Fruit fly (Drosophila melanogaster) whole organism, embryonic: ENCODE measurements around the gene CG7912.

Experiments
- Aef1 ChIP-seq: fragments of 200-800 bp; sonication (Bioruptor generic); IDR thresholded peaks from 3 replicates; pipeline ENCODE4 v1.3.6; 2022; ENCODE audit warnings: missing biosample characterization, missing genetic modification characterization
- Antp ChIP-seq: fragments of 200-800 bp; sonication (Bioruptor generic); optimal IDR thresholded peaks from 3 replicates; lab custom pipeline; 2016; ENCODE audit warnings: missing biosample characterization, missing genetic modification characterization
- Atf6 ChIP-seq: fragments of 200-800 bp; sonication (Bioruptor generic); IDR thresholded peaks from 2 replicates; pipeline ENCODE4 v1.3.6; 2022; ENCODE audit warnings: missing biosample characterization, missing genetic modification characterization
- CG10209 ChIP-seq: fragments of 200-800 bp; sonication (Bioruptor generic); optimal IDR thresholded peaks from 3 replicates; lab custom pipeline; 2017; ENCODE audit warnings: missing biosample characterization, mild to moderate bottlenecking, missing genetic modification characterization, missing genetic modification reagents
- CG1024 ChIP-seq: fragments of 200-800 bp; sonication (Bioruptor generic); IDR thresholded peaks from 2 replicates; pipeline ENCODE4 v1.3.6; 2022; ENCODE audit warnings: missing biosample characterization, missing genetic modification characterization
- CG10321 ChIP-seq: fragments of 200-800 bp; sonication (Bioruptor generic); IDR thresholded peaks from 2 replicates; pipeline ENCODE4 v1.3.6; 2022; ENCODE audit warnings: missing biosample characterization, missing genetic modification characterization
- CG11398 ChIP-seq: fragments of 200-800 bp; sonication (Bioruptor generic); optimal IDR thresholded peaks from 2 replicates; lab custom pipeline; 2016; ENCODE audit warnings: missing biosample characterization, missing genetic modification characterization
- CG11723 ChIP-seq: fragments of 200-800 bp; sonication (Bioruptor generic); optimal IDR thresholded peaks from 2 replicates; lab custom pipeline; 2017; ENCODE audit warnings: missing biosample characterization, mild to moderate bottlenecking, missing genetic modification characterization
- CG12071 ChIP-seq: fragments of 200-800 bp; sonication (Bioruptor generic); optimal IDR thresholded peaks from 3 replicates; lab custom pipeline; 2018; ENCODE audit warnings: missing biosample characterization, mild to moderate bottlenecking, missing genetic modification characterization
- CG12236 ChIP-seq: fragments of 200-800 bp; sonication (Bioruptor generic); optimal IDR thresholded peaks from 2 replicates; lab custom pipeline; 2016; ENCODE audit warnings: missing biosample characterization, missing genetic modification characterization
- CG12769 ChIP-seq: fragments of 200-800 bp; sonication (Bioruptor generic); optimal IDR thresholded peaks from 2 replicates; lab custom pipeline; 2019; ENCODE audit warnings: missing biosample characterization, mild to moderate bottlenecking, missing genetic modification characterization, moderate library complexity
- CG14667 ChIP-seq: fragments of 200-800 bp; sonication (Bioruptor generic); IDR thresholded peaks from 2 replicates; pipeline ENCODE4 v1.3.6; 2022; ENCODE audit warnings: missing biosample characterization, missing genetic modification characterization
- CG14710 ChIP-seq: fragments of 200-800 bp; sonication (Bioruptor generic); optimal IDR thresholded peaks from 3 replicates; lab custom pipeline; 2019; ENCODE audit warnings: missing biosample characterization, mild to moderate bottlenecking, missing genetic modification characterization, moderate library complexity
- CG1647 ChIP-seq: fragments of 200-800 bp; sonication (Bioruptor generic); optimal IDR thresholded peaks from 3 replicates; lab custom pipeline; 2016; ENCODE audit warnings: missing biosample characterization, missing genetic modification characterization
- CG17568 ChIP-seq: fragments of 200-800 bp; sonication (Bioruptor generic); optimal IDR thresholded peaks from 2 replicates; lab custom pipeline; 2018; ENCODE audit warnings: missing biosample characterization, mild to moderate bottlenecking, missing genetic modification characterization, moderate library complexity
- CG18619 ChIP-seq: fragments of 200-800 bp; sonication (Bioruptor generic); optimal IDR thresholded peaks from 3 replicates; lab custom pipeline; 2017; ENCODE audit warnings: missing biosample characterization, mild to moderate bottlenecking, missing genetic modification characterization
- CG18764 ChIP-seq: fragments of 200-800 bp; sonication (Bioruptor generic); optimal IDR thresholded peaks from 3 replicates; lab custom pipeline; 2016; ENCODE audit warnings: missing biosample characterization, missing genetic modification characterization
- CG2889 ChIP-seq: fragments of 200-800 bp; sonication (Bioruptor generic); IDR thresholded peaks from 3 replicates; pipeline ENCODE4 v1.3.6; 2022; ENCODE audit warnings: missing biosample characterization, missing genetic modification characterization
- CG33557 ChIP-seq: fragments of 200-800 bp; sonication (Bioruptor generic); optimal IDR thresholded peaks from 2 replicates; lab custom pipeline; 2019; ENCODE audit warnings: missing biosample characterization, mild to moderate bottlenecking, missing genetic modification characterization, moderate library complexity
- CG4282 ChIP-seq: fragments of 200-800 bp; sonication (Bioruptor generic); optimal IDR thresholded peaks from 2 replicates; lab custom pipeline; 2016; ENCODE audit warnings: missing biosample characterization, missing genetic modification characterization
- CG4404 ChIP-seq: fragments of 200-800 bp; sonication (Bioruptor generic); IDR thresholded peaks from 2 replicates; pipeline ENCODE4 v1.3.6; 2022; ENCODE audit warnings: missing biosample characterization, missing genetic modification characterization
- CG4820 ChIP-seq: fragments of 200-800 bp; sonication (Bioruptor generic); optimal IDR thresholded peaks from 3 replicates; lab custom pipeline; 2016; ENCODE audit warnings: missing biosample characterization, missing genetic modification characterization
- CG4854 ChIP-seq: fragments of 200-800 bp; sonication (Bioruptor generic); optimal IDR thresholded peaks from 2 replicates; lab custom pipeline; 2016; ENCODE audit warnings: missing biosample characterization, missing genetic modification characterization, inconsistent platforms
- CG7745 ChIP-seq: fragments of 200-800 bp; sonication (Bioruptor generic); optimal IDR thresholded peaks from 2 replicates; lab custom pipeline; 2018; ENCODE audit warnings: missing biosample characterization, mild to moderate bottlenecking, missing genetic modification characterization, moderate library complexity
- CG9215 ChIP-seq: fragments of 200-800 bp; sonication (Bioruptor generic); IDR thresholded peaks from 2 replicates; pipeline ENCODE4 v1.3.6; 2022; ENCODE audit warnings: missing biosample characterization, missing genetic modification characterization
- CHES-1-like ChIP-seq: fragments of 200-800 bp; sonication (Bioruptor generic); optimal IDR thresholded peaks from 2 replicates; lab custom pipeline; 2016; ENCODE audit warnings: missing biosample characterization, missing genetic modification characterization
- CTCF ChIP-seq: fragments of 200-800 bp; sonication (Bioruptor generic); optimal IDR thresholded peaks from 2 replicates; lab custom pipeline; 2017; ENCODE audit warnings: missing biosample characterization, mild to moderate bottlenecking, missing genetic modification characterization, moderate library complexity
- D19A ChIP-seq: fragments of 200-800 bp; optimal IDR thresholded peaks from 3 replicates; lab custom pipeline; 2019; ENCODE audit warnings: missing biosample characterization, mild to moderate bottlenecking, missing genetic modification characterization, moderate library complexity
- Dad ChIP-seq: fragments of 200-800 bp; sonication (Bioruptor generic); optimal IDR thresholded peaks from 3 replicates; lab custom pipeline; 2016; ENCODE audit warnings: missing biosample characterization, missing genetic modification characterization
- Dp ChIP-seq: fragments of 200-800 bp; sonication (Bioruptor generic); optimal IDR thresholded peaks from 2 replicates; lab custom pipeline; 2018; ENCODE audit warnings: missing biosample characterization, mild to moderate bottlenecking, missing genetic modification characterization, moderate library complexity
- E2f1 ChIP-seq: fragments of 200-800 bp; sonication (Bioruptor generic); IDR thresholded peaks from 2 replicates; pipeline ENCODE4 v1.3.6; 2022; ENCODE audit warnings: missing biosample characterization, missing genetic modification characterization
- ERR ChIP-seq: fragments of 200-800 bp; sonication (Bioruptor generic); optimal IDR thresholded peaks from 2 replicates; lab custom pipeline; 2016; ENCODE audit warnings: missing biosample characterization, missing genetic modification characterization
- Ets65A ChIP-seq: fragments of 200-800 bp; sonication (Bioruptor generic); peaks from one replicate; lab custom pipeline; 2016; ENCODE audit warnings: missing biosample characterization, missing genetic modification characterization
- GATAe ChIP-seq: fragments of 200-800 bp; sonication (Bioruptor generic); conservative IDR thresholded peaks from 2 replicates; pipeline ENCODE4 v1.3.6; 2022; ENCODE audit warnings: missing biosample characterization, missing genetic modification characterization
- HHEX ChIP-seq: fragments of 200-800 bp; sonication (Bioruptor generic); optimal IDR thresholded peaks from 3 replicates; lab custom pipeline; 2017; ENCODE audit warnings: missing biosample characterization, mild to moderate bottlenecking, missing genetic modification characterization, missing genetic modification reagents
- Max ChIP-seq: fragments of 200-800 bp; sonication (Bioruptor generic); optimal IDR thresholded peaks from 2 replicates; lab custom pipeline; 2016; ENCODE audit warnings: missing biosample characterization, mild to moderate bottlenecking, missing genetic modification characterization
- Mes4 ChIP-seq: fragments of 200-800 bp; sonication (Bioruptor generic); optimal IDR thresholded peaks from 2 replicates; lab custom pipeline; 2016; ENCODE audit warnings: missing biosample characterization, missing genetic modification characterization
- Rfx ChIP-seq: fragments of 200-800 bp; sonication (Bioruptor generic); IDR thresholded peaks from 2 replicates; pipeline ENCODE4 v1.3.6; 2022; ENCODE audit warnings: missing biosample characterization, missing genetic modification characterization
- Sry-β ChIP-seq: fragments of 200-800 bp; sonication (Bioruptor generic); optimal IDR thresholded peaks from 2 replicates; lab custom pipeline; 2018; ENCODE audit warnings: missing biosample characterization, mild to moderate bottlenecking, missing genetic modification characterization, moderate library complexity
- Sry-δ ChIP-seq: fragments of 200-800 bp; sonication (Bioruptor generic); optimal IDR thresholded peaks from 2 replicates; lab custom pipeline; 2016; ENCODE audit warnings: missing biosample characterization, missing genetic modification characterization
- ash1 ChIP-seq: fragments of 200-800 bp; sonication (Bioruptor generic); optimal IDR thresholded peaks from 2 replicates; lab custom pipeline; 2018; ENCODE audit warnings: missing biosample characterization, mild to moderate bottlenecking, missing genetic modification characterization
- bigmax ChIP-seq: fragments of 200-800 bp; sonication (Bioruptor generic); optimal IDR thresholded peaks from 2 replicates; lab custom pipeline; 2018; ENCODE audit warnings: missing biosample characterization, mild to moderate bottlenecking, missing genetic modification characterization
- croc ChIP-seq: fragments of 200-800 bp; sonication (Bioruptor generic); conservative IDR thresholded peaks from 3 replicates; pipeline ENCODE4 v1.3.6; 2022; ENCODE audit warnings: missing biosample characterization, missing genetic modification characterization
- crp ChIP-seq, 2 experiments: fragments of 200-800 bp; sonication (Bioruptor generic); optimal IDR thresholded peaks; 2 replicates in 1 of 2; 3 replicates in 1 of 2; lab custom pipeline; 2017; ENCODE audit warnings: missing biosample characterization in 2 of 2, missing genetic modification characterization in 2 of 2, mild to moderate bottlenecking in 1 of 2, moderate library complexity in 1 of 2
- exex ChIP-seq: fragments of 200-800 bp; sonication (Bioruptor generic); optimal IDR thresholded peaks from 4 replicates; lab custom pipeline; 2018; ENCODE audit warnings: missing biosample characterization, mild to moderate bottlenecking, missing genetic modification characterization, moderate library complexity
- mam ChIP-seq: fragments of 200-800 bp; sonication (Bioruptor generic); optimal IDR thresholded peaks from 3 replicates; lab custom pipeline; 2016; ENCODE audit warnings: missing biosample characterization, missing genetic modification characterization
- nerfin-2 ChIP-seq: fragments of 200-800 bp; sonication (Bioruptor generic); IDR thresholded peaks from 2 replicates; pipeline ENCODE4 v1.3.6; 2022; ENCODE audit warnings: missing biosample characterization, missing genetic modification characterization; ENCODE audit not compliant: partially characterized antibody
- otp ChIP-seq: fragments of 200-800 bp; sonication (Bioruptor generic); IDR thresholded peaks from 3 replicates; pipeline ENCODE4, ENCODE4 v1.3.6; 2022; ENCODE audit warnings: missing biosample characterization, missing genetic modification characterization
- peb ChIP-seq: fragments of 200-800 bp; sonication (Bioruptor generic); IDR thresholded peaks from 2 replicates; pipeline ENCODE4 v1.3.6; 2022; ENCODE audit warnings: missing biosample characterization, missing genetic modification characterization
- sd ChIP-seq: fragments of 200-800 bp; sonication (Bioruptor generic); optimal IDR thresholded peaks from 3 replicates; lab custom pipeline; 2018; ENCODE audit warnings: missing biosample characterization, mild to moderate bottlenecking, missing genetic modification characterization, moderate library complexity
- usp ChIP-seq: fragments of >200 bp; optimal IDR thresholded peaks from 2 replicates; lab custom pipeline; 2017; ENCODE audit warnings: missing biosample characterization, missing genetic modification characterization
- vfl ChIP-seq: fragments of 200-800 bp; sonication (Bioruptor generic); optimal IDR thresholded peaks from 2 replicates; lab custom pipeline; 2016; ENCODE audit warnings: missing biosample characterization, missing genetic modification characterization
- yki ChIP-seq: fragments of >200 bp; optimal IDR thresholded peaks from 3 replicates; lab custom pipeline; 2018
- z ChIP-seq: fragments of 200-800 bp; sonication (Bioruptor generic); IDR thresholded peaks from 3 replicates; pipeline ENCODE4 v1.3.6; 2022; ENCODE audit warnings: missing biosample characterization, missing genetic modification characterization
- zfh1 ChIP-seq: fragments of 200-800 bp; sonication (Bioruptor generic); IDR thresholded peaks from 3 replicates; pipeline ENCODE4 v1.3.6; 2022; ENCODE audit warnings: missing biosample characterization, missing genetic modification characterization

Gene CG7912

DNA sequence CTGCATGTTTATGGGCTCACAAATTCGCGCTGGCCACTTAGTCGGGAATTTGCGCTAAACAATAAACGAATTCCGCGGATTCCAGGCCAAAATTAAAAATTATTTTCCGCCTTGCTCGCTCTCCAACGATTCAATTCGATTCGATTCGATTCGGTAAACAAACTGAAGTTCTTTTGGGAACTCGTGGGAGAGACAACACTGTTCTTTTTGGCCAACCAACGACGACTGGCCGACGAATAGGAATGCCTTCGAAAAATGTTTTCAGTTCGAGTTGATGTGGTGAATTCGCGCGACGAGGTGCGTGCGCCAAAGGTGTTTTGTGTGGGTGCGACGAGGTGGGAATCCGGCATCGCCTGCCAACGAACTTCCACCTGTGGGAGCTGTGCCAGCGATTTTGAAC, 42.9 kb upstream of the CG7912 start, which contains the start of gene CG15528 (continued):
- no peak for TF ChIP-seq E2f1 (GFP tag; lab: Robert Waterston, UW)
- no peak for TF ChIP-seq HHEX (GFP tag; lab: Kevin White, UChicago)
- no peak for TF ChIP-seq crp (GFP tag; optimal IDR thresholded peaks at IDR 0.05; lab: Kevin White, UChicago)
- TF ChIP-seq CG14667, result no peak
- TF ChIP-seq ash1 (GFP tag; lab: Kevin White, UChicago), result no peak
- TF ChIP-seq Sry-β (GFP tag; lab: Kevin White, UChicago), result no peak
- peak; percentile 16; the same call in 1 of the 2 replicates for TF ChIP-seq Atf6
- TF ChIP-seq CG33557 (GFP tag; lab: Kevin White, UChicago), result no peak
- no peak for TF ChIP-seq Max
- no peak for TF ChIP-seq exex (tag; lab: Kevin White, UChicago)
- no peak for TF ChIP-seq vfl (GFP tag; lab: Kevin White, UChicago)
- TF ChIP-seq CG7745, result no peak
- peak; percentile 70 for TF ChIP-seq Ets65A (GFP tag; lab: Kevin White, UChicago)
- no peak for TF ChIP-seq bigmax (GFP tag; lab: Kevin White, UChicago)
- TF ChIP-seq croc (GFP tag; lab: Robert Waterston, UW), result no peak
- TF ChIP-seq CG12769 (tag; lab: Kevin White, UChicago), result peak; percentile 43
- no peak for TF ChIP-seq Dad (GFP tag; lab: Kevin White, UChicago)
- TF ChIP-seq otp (GFP tag; lab: Robert Waterston, UW), result no peak
- no peak for TF ChIP-seq CG9215 (GFP tag; lab: Robert Waterston, UW)
- no peak for TF ChIP-seq yki (lab: Kevin White, UChicago)
- no peak for TF ChIP-seq CTCF
- no peak for TF ChIP-seq CG10209
- TF ChIP-seq peb, result no peak
- TF ChIP-seq nerfin-2 (GFP tag; lab: Robert Waterston, UW), result no peak
- no peak for TF ChIP-seq CG4820 (GFP tag; lab: Kevin White, UChicago)
- no peak for TF ChIP-seq CG4282 (GFP tag; lab: Kevin White, UChicago)
- TF ChIP-seq D19A, result no peak
- TF ChIP-seq mam (GFP tag; lab: Kevin White, UChicago), result no peak
- TF ChIP-seq CG18764 (GFP tag; lab: Kevin White, UChicago), result no peak
- no peak for TF ChIP-seq Sry-δ (GFP tag; lab: Kevin White, UChicago)
- no peak for TF ChIP-seq Dp (GFP tag; lab: Kevin White, UChicago)
- TF ChIP-seq CG4854 (GFP tag; lab: Kevin White, UChicago), result no peak
- no peak for TF ChIP-seq CG4404 (GFP tag; lab: Robert Waterston, UW)
- TF ChIP-seq CG11398, result no peak
- TF ChIP-seq CG2889 (GFP tag; lab: Robert Waterston, UW), result no peak
- peak; percentile 88 for TF ChIP-seq sd (tag; lab: Kevin White, UChicago)
- TF ChIP-seq CG12236, result no peak
- no peak for TF ChIP-seq CG1647
- TF ChIP-seq CG18619 (GFP tag; lab: Kevin White, UChicago), result no peak
- TF ChIP-seq CG17568 (GFP tag; lab: Kevin White, UChicago), result no peak

DNA sequence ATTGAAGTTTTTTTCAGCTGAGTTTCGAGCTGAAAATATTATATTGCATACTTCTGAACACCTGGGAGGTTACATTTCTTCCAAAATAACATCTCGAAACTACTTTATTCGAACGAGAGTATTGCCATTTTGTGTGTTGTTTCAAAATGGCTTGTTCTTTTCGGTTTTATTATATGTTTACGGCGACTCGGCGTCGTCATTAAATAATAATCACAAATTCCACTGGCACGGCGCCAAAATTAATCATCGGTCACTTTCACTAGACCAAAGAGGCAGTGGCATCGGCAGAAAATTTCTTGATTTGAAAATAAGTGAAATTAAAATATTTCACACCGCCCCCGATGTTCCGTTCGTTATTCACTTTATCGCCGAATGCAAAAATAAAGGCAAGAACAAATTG, 41.5 kb upstream of the CG7912 start:
- TF ChIP-seq sd (tag; lab: Kevin White, UChicago) (peak; percentile 67), CG12071 (GFP tag; lab: Kevin White, UChicago) (no peak), z (no peak), Antp (GFP tag; lab: Kevin White, UChicago) (no peak), CG11723 (GFP tag; lab: Kevin White, UChicago) (no peak), CHES-1-like (no peak), CG1024 (GFP tag; lab: Robert Waterston, UW) (no peak), GATAe (GFP tag; lab: Robert Waterston, UW) (no peak), Aef1 (GFP tag; lab: Robert Waterston, UW) (no peak), Mes4 (no peak), zfh1 (GFP tag; lab: Robert Waterston, UW) (no peak), E2f1 (GFP tag; lab: Robert Waterston, UW) (no peak), CG10321 (GFP tag; lab: Robert Waterston, UW) (no peak), ERR (no peak), CG14710 (tag; lab: Kevin White, UChicago) (no peak), Rfx (0 out of 2 replicates have a peak, but pooled peaks have one; percentile 15), usp (no peak)
